Fruit fly (Drosophila melanogaster) whole organism, embryonic: ENCODE results near the gene bwa.

Experiments
- CG1024 ChIP-seq: fragments of 200-800 bp; sonication (Bioruptor generic); IDR thresholded peaks from 2 replicates; pipeline ENCODE4 v1.3.6; 2022; ENCODE audit warnings: missing biosample characterization, missing genetic modification characterization
- CG10366 ChIP-seq: fragments of 200-800 bp; sonication (Bioruptor generic); IDR thresholded peaks from 2 replicates; pipeline ENCODE4 v1.3.6; 2022; ENCODE audit warnings: missing biosample characterization, missing genetic modification characterization
- CG10979 ChIP-seq: fragments of 200-800 bp; sonication (Bioruptor generic); optimal IDR thresholded peaks from 2 replicates; lab custom pipeline; 2018; ENCODE audit warnings: missing biosample characterization, mild to moderate bottlenecking, missing genetic modification characterization, moderate library complexity
- CG11504 ChIP-seq: fragments of 200-800 bp; sonication (Bioruptor generic); optimal IDR thresholded peaks from 3 replicates; lab custom pipeline; 2019; ENCODE audit warnings: missing biosample characterization, mild to moderate bottlenecking, missing genetic modification characterization, moderate library complexity
- CG12769 ChIP-seq: fragments of 200-800 bp; sonication (Bioruptor generic); optimal IDR thresholded peaks from 2 replicates; lab custom pipeline; 2019; ENCODE audit warnings: missing biosample characterization, mild to moderate bottlenecking, missing genetic modification characterization, moderate library complexity
- CG12942 ChIP-seq: fragments of 200-800 bp; sonication (Bioruptor generic); optimal IDR thresholded peaks from 3 replicates; lab custom pipeline; 2016; ENCODE audit warnings: missing biosample characterization, missing genetic modification characterization
- CG14860 ChIP-seq: fragments of 200-800 bp; sonication (Bioruptor generic); IDR thresholded peaks from 3 replicates; pipeline ENCODE4 v1.3.6; 2022; ENCODE audit warnings: missing biosample characterization, missing genetic modification characterization; ENCODE audit not compliant: partially characterized antibody
- CG15479 ChIP-seq: fragments of 200-800 bp; sonication (Bioruptor generic); optimal IDR thresholded peaks from 3 replicates; lab custom pipeline; 2019; ENCODE audit warnings: missing biosample characterization, mild to moderate bottlenecking, missing genetic modification characterization, moderate library complexity
- CG1602 ChIP-seq: fragments of 200-800 bp; sonication (Bioruptor generic); optimal IDR thresholded peaks from 3 replicates; lab custom pipeline; 2016; ENCODE audit warnings: missing biosample characterization, missing genetic modification characterization
- CG17361 ChIP-seq: fragments of 200-800 bp; sonication (Bioruptor generic); IDR thresholded peaks from 3 replicates; pipeline ENCODE4 v1.3.6; 2022; ENCODE audit warnings: missing biosample characterization, missing genetic modification characterization
- CG18011 ChIP-seq: fragments of 200-800 bp; sonication (Bioruptor generic); optimal IDR thresholded peaks from 2 replicates; lab custom pipeline; 2017; ENCODE audit warnings: missing biosample characterization, missing genetic modification characterization, mild to moderate bottlenecking, moderate library complexity, missing genotype
- CG18764 ChIP-seq: fragments of 200-800 bp; sonication (Bioruptor generic); optimal IDR thresholded peaks from 3 replicates; lab custom pipeline; 2016; ENCODE audit warnings: missing biosample characterization, missing genetic modification characterization
- CG2202 ChIP-seq: fragments of 200-800 bp; sonication (Bioruptor generic); optimal IDR thresholded peaks from 2 replicates; lab custom pipeline; 2018; ENCODE audit warnings: missing biosample characterization, mild to moderate bottlenecking, missing genetic modification characterization
- CG31388 ChIP-seq: fragments of 200-800 bp; sonication (Bioruptor generic); optimal IDR thresholded peaks from 2 replicates; lab custom pipeline; 2016; ENCODE audit warnings: missing biosample characterization, missing genetic modification characterization
- CG3407 ChIP-seq: fragments of 200-800 bp; sonication (Bioruptor generic); optimal IDR thresholded peaks from 2 replicates; lab custom pipeline; 2018; ENCODE audit warnings: missing biosample characterization, mild to moderate bottlenecking, missing genetic modification characterization
- CG3726 ChIP-seq: fragments of 200-800 bp; sonication (Bioruptor generic); IDR thresholded peaks from 3 replicates; pipeline ENCODE4, ENCODE4 v1.3.6; 2022; ENCODE audit warnings: missing biosample characterization, missing genetic modification characterization
- CG5245 ChIP-seq: fragments of 200-800 bp; sonication (Bioruptor generic); optimal IDR thresholded peaks from 3 replicates; lab custom pipeline; 2016; ENCODE audit warnings: missing biosample characterization, missing genetic modification characterization
- CG9727 ChIP-seq: fragments of 200-800 bp; sonication (Bioruptor generic); optimal IDR thresholded peaks from 3 replicates; lab custom pipeline; 2017; ENCODE audit warnings: missing biosample characterization, mild to moderate bottlenecking, missing genetic modification characterization
- CG9797 ChIP-seq: fragments of 200-800 bp; sonication (Bioruptor generic); optimal IDR thresholded peaks from 3 replicates; lab custom pipeline; 2018; ENCODE audit warnings: missing biosample characterization, mild to moderate bottlenecking, missing genetic modification characterization
- CG9932 ChIP-seq: fragments of 200-800 bp; sonication (Bioruptor generic); IDR thresholded peaks from 2 replicates; pipeline ENCODE4 v1.3.6; 2022; ENCODE audit warnings: missing biosample characterization, missing genetic modification characterization
- Camta ChIP-seq: fragments of 200-800 bp; sonication (Bioruptor generic); optimal IDR thresholded peaks from 2 replicates; lab custom pipeline; 2016; ENCODE audit warnings: missing biosample characterization, missing genetic modification characterization
- ERR ChIP-seq: fragments of 200-800 bp; sonication (Bioruptor generic); optimal IDR thresholded peaks from 2 replicates; lab custom pipeline; 2016; ENCODE audit warnings: missing biosample characterization, missing genetic modification characterization
- Fer3 ChIP-seq: fragments of 200-800 bp; sonication (Bioruptor generic); optimal IDR thresholded peaks from 2 replicates; lab custom pipeline; 2018; ENCODE audit warnings: missing biosample characterization, mild to moderate bottlenecking, missing genetic modification characterization, moderate library complexity
- HLH3B ChIP-seq: fragments of 200-800 bp; sonication (Bioruptor generic); IDR thresholded peaks from 2 replicates; pipeline ENCODE4 v1.3.6; 2022; ENCODE audit warnings: missing biosample characterization, missing genetic modification characterization
- HLH54F ChIP-seq: fragments of 200-800 bp; sonication (Bioruptor generic); optimal IDR thresholded peaks from 3 replicates; lab custom pipeline; 2016; ENCODE audit warnings: missing biosample characterization, missing genetic modification characterization
- Hmr ChIP-seq: fragments of 200-800 bp; sonication (Bioruptor generic); optimal IDR thresholded peaks from 3 replicates; lab custom pipeline; 2017; ENCODE audit warnings: mild to moderate bottlenecking, missing biosample characterization, missing genetic modification reagents, missing genetic modification characterization
- Lhr ChIP-seq: fragments of 200-800 bp; sonication (Bioruptor generic); optimal IDR thresholded peaks from 3 replicates; lab custom pipeline; 2017; ENCODE audit warnings: mild to moderate bottlenecking, missing biosample characterization, missing genetic modification reagents, missing genetic modification characterization
- MTF-1 ChIP-seq: fragments of 200-800 bp; sonication (Bioruptor generic); optimal IDR thresholded peaks from 2 replicates; lab custom pipeline; 2018; ENCODE audit warnings: missing biosample characterization, mild to moderate bottlenecking, missing genetic modification characterization, borderline replicate concordance
- Opbp ChIP-seq: fragments of 200-800 bp; sonication (Bioruptor generic); IDR thresholded peaks from 3 replicates; pipeline ENCODE4 v1.3.6; 2022; ENCODE audit warnings: missing biosample characterization, missing genetic modification characterization; ENCODE audit not compliant: partially characterized antibody
- Ravus ChIP-seq: fragments of 200-800 bp; sonication (Bioruptor generic); IDR thresholded peaks from 2 replicates; pipeline ENCODE4 v1.3.6; 2022; ENCODE audit warnings: missing biosample characterization, missing genetic modification characterization
- TFAM ChIP-seq: fragments of 200-800 bp; sonication (Bioruptor generic); optimal IDR thresholded peaks from 2 replicates; lab custom pipeline; 2017; ENCODE audit warnings: missing biosample characterization, missing genetic modification characterization, inconsistent platforms
- ap ChIP-seq: fragments of 200-800 bp; sonication (Bioruptor generic); IDR thresholded peaks from 2 replicates; pipeline ENCODE4 v1.3.6; 2022; ENCODE audit warnings: missing biosample characterization, missing genetic modification characterization
- ara ChIP-seq: fragments of 200-800 bp; sonication (Bioruptor generic); IDR thresholded peaks from 2 replicates; pipeline ENCODE4 v1.3.6; 2022; ENCODE audit warnings: missing biosample characterization, missing genetic modification characterization
- ase ChIP-seq: fragments of 200-800 bp; sonication (Bioruptor generic); IDR thresholded peaks from 3 replicates; pipeline ENCODE4 v1.3.6; 2022; ENCODE audit warnings: missing biosample characterization, missing genetic modification characterization
- bbx ChIP-seq: fragments of 200-800 bp; sonication (Bioruptor generic); IDR thresholded peaks from 2 replicates; pipeline ENCODE4 v1.3.6; 2022; ENCODE audit warnings: missing biosample characterization, missing genetic modification characterization; ENCODE audit not compliant: partially characterized antibody
- br ChIP-seq: fragments of >200 bp; optimal IDR thresholded peaks from 2 replicates; lab custom pipeline; 2017
- cato ChIP-seq: fragments of 200-800 bp; sonication (Bioruptor generic); optimal IDR thresholded peaks from 2 replicates; lab custom pipeline; 2016; ENCODE audit warnings: missing biosample characterization, missing genetic modification characterization, borderline replicate concordance
- corto ChIP-seq: fragments of 200-800 bp; sonication (Bioruptor generic); optimal IDR thresholded peaks from 2 replicates; lab custom pipeline; 2016; ENCODE audit warnings: missing biosample characterization, mild to moderate bottlenecking, missing genetic modification characterization, moderate library complexity
- dan ChIP-seq: fragments of 200-800 bp; sonication (Bioruptor generic); IDR thresholded peaks from 2 replicates; pipeline ENCODE4 v1.3.6; 2022; ENCODE audit warnings: missing biosample characterization, missing genetic modification characterization
- gsb-n ChIP-seq: fragments of 200-800 bp; sonication (Bioruptor generic); optimal IDR thresholded peaks from 3 replicates; lab custom pipeline; 2018; ENCODE audit warnings: missing biosample characterization, mild to moderate bottlenecking, missing genetic modification characterization
- luna ChIP-seq: fragments of 200-800 bp; sonication (Bioruptor generic); optimal IDR thresholded peaks from 2 replicates; lab custom pipeline; 2016; ENCODE audit warnings: missing biosample characterization, missing genetic modification characterization
- org-1 ChIP-seq: fragments of 200-800 bp; sonication (Bioruptor generic); optimal IDR thresholded peaks from 2 replicates; lab custom pipeline; 2017; ENCODE audit warnings: missing biosample characterization, missing genetic modification characterization
- pan ChIP-seq, 4 experiments: fragments of >200 bp in 3 of 4; fragments of 200-800 bp in 1 of 4; sonication (Bioruptor generic) in 1 of 4; optimal IDR thresholded peaks in 3 of 4; IDR thresholded peaks in 1 of 4; 2 replicates each; pipeline versions ENCODE4 v1.3.6 to Lab custom; 2017 to 2022; ENCODE audit warnings: missing biosample characterization in 2 of 4, missing genetic modification characterization in 2 of 4, mixed read lengths in 1 of 4
- ro ChIP-seq: fragments of 200-800 bp; sonication (Bioruptor generic); IDR thresholded peaks from 2 replicates; pipeline ENCODE4 v1.3.6; 2022; ENCODE audit warnings: missing biosample characterization, missing genetic modification characterization
- run ChIP-seq: fragments of 200-800 bp; sonication (Bioruptor generic); optimal IDR thresholded peaks from 3 replicates; lab custom pipeline; 2018; ENCODE audit warnings: missing biosample characterization, mild to moderate bottlenecking, missing genetic modification characterization
- salm ChIP-seq: fragments of 200-800 bp; sonication (Bioruptor generic); optimal IDR thresholded peaks from 2 replicates; lab custom pipeline; 2018; ENCODE audit warnings: missing biosample characterization, mild to moderate bottlenecking, missing genetic modification characterization
- wek ChIP-seq: fragments of 200-800 bp; sonication (Bioruptor generic); optimal IDR thresholded peaks from 3 replicates; lab custom pipeline; 2018; ENCODE audit warnings: missing biosample characterization, mild to moderate bottlenecking, missing genetic modification characterization, moderate library complexity
- wor ChIP-seq: fragments of 200-800 bp; sonication (Bioruptor generic); IDR thresholded peaks from 2 replicates; pipeline ENCODE4 v1.3.6; 2022; ENCODE audit warnings: missing biosample characterization, missing genetic modification characterization
- zfh1 ChIP-seq: fragments of 200-800 bp; sonication (Bioruptor generic); IDR thresholded peaks from 3 replicates; pipeline ENCODE4 v1.3.6; 2022; ENCODE audit warnings: missing biosample characterization, missing genetic modification characterization

Gene bwa

dm6 chr2L:20082965-20083855 is 17.0 kb downstream of the bwa start (continued):
- no peak for TF ChIP-seq CG9932 (GFP tag; lab: Robert Waterston, UW)
- no peak for TF ChIP-seq HLH3B (GFP tag; lab: Robert Waterston, UW)
- TF ChIP-seq ap = no peak
- TF ChIP-seq CG9727 (GFP tag; lab: Kevin White, UChicago) = no peak
- peak; percentile 10 for TF ChIP-seq CG1602
- no peak for TF ChIP-seq cato (GFP tag; lab: Kevin White, UChicago)
- 0 out of 2 replicates have a peak, but pooled peaks have one; percentile 38 for TF ChIP-seq ara (GFP tag; lab: Robert Waterston, UW)
- TF ChIP-seq CG3726 = peak; percentile 22; the same call in 1 of the 3 replicates
- TF ChIP-seq CG10979 (tag; lab: Kevin White, UChicago) = no peak
- no peak for TF ChIP-seq CG9797 (GFP tag; lab: Kevin White, UChicago)
- TF ChIP-seq br (lab: Kevin White, UChicago) = no peak
- no peak for TF ChIP-seq CG15479
- TF ChIP-seq Fer3 = peak; percentile 28
- no peak for TF ChIP-seq Opbp (GFP tag; lab: Robert Waterston, UW)
- no peak for TF ChIP-seq ERR (GFP tag; lab: Kevin White, UChicago)
- TF ChIP-seq Lhr = no peak
- no peak for TF ChIP-seq CG12942 (GFP tag; lab: Kevin White, UChicago)
- TF ChIP-seq Hmr (GFP tag; lab: Kevin White, UChicago) = peak; percentile 19
- no peak for TF ChIP-seq wek (GFP tag; lab: Kevin White, UChicago)
- TF ChIP-seq CG5245 = no peak
- no peak for TF ChIP-seq luna (GFP tag; lab: Kevin White, UChicago)
- TF ChIP-seq TFAM = no peak
- no peak for TF ChIP-seq ro
- no peak for TF ChIP-seq CG18011
- TF ChIP-seq gsb-n (tag; lab: Kevin White, UChicago) = no peak
- no peak for TF ChIP-seq CG12769
- TF ChIP-seq salm (tag; lab: Kevin White, UChicago) = no peak
- peak; percentile 64 for TF ChIP-seq corto (GFP tag; lab: Kevin White, UChicago)
- no peak for TF ChIP-seq org-1
- TF ChIP-seq CG2202 = no peak
- no peak for TF ChIP-seq wor (GFP tag; lab: Robert Waterston, UW)
- no peak for TF ChIP-seq ase (GFP tag; lab: Robert Waterston, UW)
- TF ChIP-seq bbx (GFP tag; lab: Robert Waterston, UW) = no peak
- no peak for TF ChIP-seq CG17361 (GFP tag; lab: Robert Waterston, UW)
- TF ChIP-seq HLH54F (GFP tag; lab: Kevin White, UChicago) = no peak
- no peak for TF ChIP-seq zfh1
- TF ChIP-seq run = no peak
- TF ChIP-seq CG31388 (GFP tag; lab: Kevin White, UChicago) = no peak
- TF ChIP-seq CG3407 (GFP tag; lab: Kevin White, UChicago) = no peak
- no peak for TF ChIP-seq CG14860 (GFP tag; lab: Robert Waterston, UW)
- no peak for TF ChIP-seq CG18764 (GFP tag; lab: Kevin White, UChicago)
- no peak for TF ChIP-seq CG1024 (GFP tag; lab: Robert Waterston, UW)
- no peak for TF ChIP-seq Ravus (GFP tag; lab: Robert Waterston, UW)
- no peak for TF ChIP-seq pan (optimal IDR thresholded peaks at IDR 0.05; lab: Kevin White, UChicago)
- TF ChIP-seq pan (GFP tag; optimal IDR thresholded peaks at IDR 0.05 in 1 of 2, IDR thresholded peaks at IDR 0.05 in 1 of 2) = peak in 1 of 2 experiments; percentile 23
- peak; percentile 1 for TF ChIP-seq Camta (GFP tag; lab: Kevin White, UChicago)
- TF ChIP-seq CG11504 = peak; percentile 33
- no peak for TF ChIP-seq MTF-1 (GFP tag; lab: Kevin White, UChicago)
- no peak for TF ChIP-seq dan (GFP tag; lab: Robert Waterston, UW)
- TF ChIP-seq CG10366 (GFP tag; lab: Robert Waterston, UW) = peak; percentile 24; the same call in 1 of the 2 replicates
